Worm (Caenorhabditis elegans) whole organism, mixed stage, embryonic: ENCODE measurements around the gene mans-3.

Experiments used
- lsy-2 ChIP-seq: fragments of 150-350 bp; optimal IDR thresholded peaks from 2 replicates; lab custom pipeline; 2014; ENCODE audit warnings: missing biosample characterization, missing genetic modification characterization
- pha-4 ChIP-seq: fragments of 150-350 bp; optimal IDR thresholded peaks from 2 replicates; lab custom pipeline; 2018; ENCODE audit warnings: missing biosample characterization, missing genetic modification reagents, missing genetic modification characterization
- sptf-1 ChIP-seq: sonication (generic microtip); optimal IDR thresholded peaks from 2 replicates; lab custom pipeline; 2017; ENCODE audit warnings: mild to moderate bottlenecking, missing genetic modification characterization, moderate library complexity, missing compliant biosample characterization

DNA sequence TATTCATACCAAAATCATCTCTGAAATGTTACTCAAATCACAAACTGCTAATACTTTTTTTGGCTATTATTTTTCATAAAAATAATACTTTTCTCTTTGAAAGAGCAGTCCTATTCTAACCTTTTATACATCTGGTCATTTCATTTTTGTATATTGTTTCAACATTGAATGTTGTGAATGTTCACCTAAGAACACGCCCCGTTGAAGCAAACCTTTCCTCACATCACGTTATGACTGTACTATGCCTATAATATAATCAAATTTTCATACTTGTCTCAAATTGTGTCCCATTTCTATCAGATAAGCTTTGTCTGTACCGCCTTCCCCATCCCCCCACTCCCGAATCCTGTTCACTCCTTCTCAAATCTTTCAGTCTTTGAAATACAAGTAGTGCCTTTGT, 53.1 kb downstream of the mans-3 start:
- TF ChIP-seq pha-4 (tag; lab: Kevin White, UChicago) (no peak), lsy-2 (no peak), sptf-1 (no peak)
